Fruit fly (Drosophila melanogaster) whole organism, pupa: ENCODE results near the gene al.

Experiments used
- CG10348 ChIP-seq: fragments of 200-800 bp; sonication (Bioruptor generic); IDR thresholded peaks from 2 replicates; pipeline ENCODE4 v1.3.6; 2022; ENCODE audit warnings: missing biosample characterization, missing genetic modification characterization
- CG12605 ChIP-seq: fragments of 200-800 bp; sonication (Bioruptor generic); IDR thresholded peaks from 2 replicates; pipeline ENCODE4 v1.3.6; 2022; ENCODE audit warnings: missing biosample characterization, missing genetic modification characterization
- CG13204 ChIP-seq: fragments of 200-800 bp; sonication (Bioruptor generic); optimal IDR thresholded peaks from 2 replicates; lab custom pipeline; 2018; ENCODE audit warnings: missing biosample characterization, mild to moderate bottlenecking, missing genetic modification characterization, moderate library complexity
- CG14655 ChIP-seq: fragments of 200-800 bp; sonication (Bioruptor generic); optimal IDR thresholded peaks from 3 replicates; lab custom pipeline; 2017; ENCODE audit warnings: mild to moderate bottlenecking, missing biosample characterization, missing genetic modification reagents, missing genetic modification characterization
- CG15710 ChIP-seq: fragments of 200-800 bp; sonication (Bioruptor generic); optimal IDR thresholded peaks from 2 replicates; lab custom pipeline; 2018; ENCODE audit warnings: missing biosample characterization, mild to moderate bottlenecking, missing genetic modification characterization, moderate library complexity
- CG17806 ChIP-seq: fragments of 200-800 bp; sonication (Bioruptor generic); optimal IDR thresholded peaks from 2 replicates; lab custom pipeline; 2018; ENCODE audit warnings: missing biosample characterization, mild to moderate bottlenecking, missing genetic modification characterization, moderate library complexity
- CG32121 ChIP-seq: fragments of 200-800 bp; sonication (Bioruptor generic); IDR thresholded peaks from 2 replicates; pipeline ENCODE4 v1.3.6; 2022; ENCODE audit warnings: missing biosample characterization, missing genetic modification characterization
- CG34367 ChIP-seq: fragments of 200-800 bp; sonication (Bioruptor generic); optimal IDR thresholded peaks from 2 replicates; lab custom pipeline; 2018; ENCODE audit warnings: missing biosample characterization, mild to moderate bottlenecking, missing genetic modification characterization
- CG4496 ChIP-seq: fragments of 200-800 bp; sonication (Bioruptor generic); IDR thresholded peaks from 3 replicates; pipeline ENCODE4 v1.3.6; 2022; ENCODE audit warnings: missing biosample characterization, missing genetic modification characterization
- CG8159 ChIP-seq: fragments of 200-800 bp; sonication (Bioruptor generic); optimal IDR thresholded peaks from 3 replicates; lab custom pipeline; 2018; ENCODE audit warnings: missing biosample characterization, mild to moderate bottlenecking, missing genetic modification characterization, moderate library complexity
- CG8301 ChIP-seq: fragments of 200-800 bp; sonication (Bioruptor generic); optimal IDR thresholded peaks from 2 replicates; lab custom pipeline; 2018; ENCODE audit warnings: missing biosample characterization, mild to moderate bottlenecking, missing genetic modification characterization
- CG9948 ChIP-seq: fragments of 200-800 bp; sonication (Bioruptor generic); optimal IDR thresholded peaks from 2 replicates; lab custom pipeline; 2018; ENCODE audit warnings: missing biosample characterization, mild to moderate bottlenecking, missing genetic modification characterization, moderate library complexity
- D1 ChIP-seq: fragments of 200-800 bp; sonication (Bioruptor generic); optimal IDR thresholded peaks from 2 replicates; lab custom pipeline; 2018; ENCODE audit warnings: missing biosample characterization, mild to moderate bottlenecking, missing genetic modification characterization, moderate library complexity
- EcR ChIP-seq: fragments of 200-800 bp; sonication (Bioruptor generic); optimal IDR thresholded peaks from 3 replicates; lab custom pipeline; 2019; ENCODE audit warnings: missing biosample characterization, missing genetic modification characterization, mild to moderate bottlenecking, moderate library complexity, missing genetic modification reagents
- Ets98B ChIP-seq: fragments of 200-800 bp; sonication (Bioruptor generic); IDR thresholded peaks from 2 replicates; pipeline ENCODE4 v1.3.6; 2022; ENCODE audit warnings: missing biosample characterization, missing genetic modification characterization
- Pif1A ChIP-seq: fragments of 200-800 bp; sonication (Bioruptor generic); optimal IDR thresholded peaks from 3 replicates; lab custom pipeline; 2016; ENCODE audit warnings: missing biosample characterization, missing genetic modification characterization
- Pif1B ChIP-seq: fragments of 200-800 bp; sonication (Bioruptor generic); optimal IDR thresholded peaks from 3 replicates; lab custom pipeline; 2016; ENCODE audit warnings: missing biosample characterization, missing genetic modification characterization
- Snoo ChIP-seq: fragments of 200-800 bp; sonication (Bioruptor generic); optimal IDR thresholded peaks from 3 replicates; lab custom pipeline; 2017; ENCODE audit warnings: missing biosample characterization, mild to moderate bottlenecking, missing genetic modification characterization, inconsistent platforms
- fd96Ca ChIP-seq: fragments of 200-800 bp; sonication (Bioruptor generic); IDR thresholded peaks from 3 replicates; pipeline ENCODE4 v1.3.6; 2022; ENCODE audit warnings: missing biosample characterization, missing genetic modification characterization
- gl ChIP-seq: fragments of 200-800 bp; sonication (Bioruptor generic); optimal IDR thresholded peaks from 2 replicates; lab custom pipeline; 2018; ENCODE audit warnings: missing biosample characterization, mild to moderate bottlenecking, missing genetic modification characterization
- rn ChIP-seq: fragments of 200-800 bp; sonication (Bioruptor generic); IDR thresholded peaks from 2 replicates; pipeline ENCODE4 v1.3.6; 2022; ENCODE audit warnings: missing biosample characterization, missing genetic modification characterization

al gene

DNA sequence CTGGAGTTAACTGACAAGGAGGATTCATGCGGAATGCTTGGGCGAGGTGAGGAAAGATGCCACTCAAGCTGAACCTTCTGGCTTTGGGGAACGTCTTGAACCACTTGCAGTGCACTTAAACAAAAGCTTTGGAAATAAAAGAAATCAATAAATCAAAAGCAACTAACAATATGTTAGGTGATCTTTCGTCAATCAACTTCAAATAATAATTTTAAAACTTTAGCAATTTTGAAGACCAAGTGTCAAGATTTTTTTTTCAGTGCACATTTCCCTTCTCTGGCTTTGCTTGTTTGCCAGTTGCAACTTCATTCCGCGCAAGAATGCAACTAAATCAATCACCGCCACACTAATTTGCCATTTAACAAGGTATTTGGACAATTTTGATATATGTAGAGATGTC, 4.9 kb downstream of the al start:
- TF ChIP-seq rn (GFP tag; lab: Robert Waterston, UW) (no peak), CG32121 (GFP tag; lab: Robert Waterston, UW) (no peak), CG14655 (GFP tag; lab: Kevin White, UChicago) (peak; percentile 59), Ets98B (GFP tag; lab: Robert Waterston, UW) (peak; percentile 19; the same call in 1 of the 2 replicates), CG12605 (no peak), fd96Ca (GFP tag; lab: Robert Waterston, UW) (no peak), CG13204 (GFP tag; lab: Kevin White, UChicago) (no peak), CG4496 (no peak), CG10348 (GFP tag; lab: Robert Waterston, UW) (no peak), EcR (GFP tag; lab: Kevin White, UChicago) (no peak), CG8301 (tag; lab: Kevin White, UChicago) (peak; percentile 48), CG34367 (peak; percentile 38), CG15710 (peak; percentile 40), gl (tag; lab: Kevin White, UChicago) (no peak), CG9948 (peak; percentile 57), CG17806 (peak; percentile 61), D1 (tag; lab: Kevin White, UChicago) (no peak), Snoo (peak; percentile 28), Pif1A (GFP tag; lab: Kevin White, UChicago) (peak; percentile 59), Pif1B (GFP tag; lab: Kevin White, UChicago) (peak; percentile 38), CG8159 (peak; percentile 61)

DNA sequence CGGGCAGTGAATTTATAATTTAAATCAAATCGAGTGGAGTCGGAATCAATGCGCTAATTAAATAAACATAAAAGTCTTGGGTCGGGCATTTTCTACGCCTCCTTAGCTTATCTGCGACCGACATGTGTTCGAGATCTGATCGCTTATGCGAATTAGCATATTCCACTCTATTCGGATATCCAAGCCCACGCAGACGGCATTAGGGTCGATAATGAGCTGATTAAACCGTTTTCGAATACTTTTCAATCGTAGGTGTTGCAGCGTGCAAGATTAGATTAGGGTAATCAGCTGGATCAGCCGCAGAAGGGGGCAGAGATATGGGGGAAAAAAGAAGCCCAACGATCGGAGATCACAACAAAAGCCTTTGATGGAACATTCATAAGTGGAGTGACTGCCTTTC, 12.6 kb downstream of the al start:
- TF ChIP-seq CG10348 (GFP tag; lab: Robert Waterston, UW) (no peak), CG34367 (no peak), CG4496 (no peak), D1 (tag; lab: Kevin White, UChicago) (no peak), CG17806 (no peak)
- TF ChIP-seq, all 21 proteins: peak for 0

DNA sequence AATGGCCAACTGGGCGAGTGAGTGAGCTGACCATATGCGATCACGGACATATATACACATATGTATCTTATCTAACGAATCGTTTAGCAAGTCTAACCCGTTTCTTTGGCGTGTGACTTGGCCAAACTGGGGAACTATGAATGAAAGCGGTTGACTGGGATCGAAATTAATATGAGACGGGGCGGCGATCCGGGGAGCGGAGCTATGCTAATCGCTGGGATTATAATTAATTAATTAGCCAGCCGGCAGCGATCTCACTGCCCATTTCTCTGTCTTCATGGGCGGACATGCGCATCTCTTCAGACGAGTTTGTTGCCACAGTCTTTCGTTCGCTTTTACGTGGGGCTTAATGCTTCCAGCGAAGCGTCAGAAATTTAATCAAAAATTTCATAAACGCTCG, 14.6 kb downstream of the al start:
- TF ChIP-seq gl (tag; lab: Kevin White, UChicago) (no peak), CG4496 (no peak), D1 (tag; lab: Kevin White, UChicago) (no peak), CG17806 (no peak), CG9948 (no peak), CG14655 (GFP tag; lab: Kevin White, UChicago) (no peak), CG13204 (GFP tag; lab: Kevin White, UChicago) (no peak), CG8301 (tag; lab: Kevin White, UChicago) (no peak), CG34367 (no peak), fd96Ca (GFP tag; lab: Robert Waterston, UW) (no peak), EcR (GFP tag; lab: Kevin White, UChicago) (no peak), rn (GFP tag; lab: Robert Waterston, UW) (no peak), Pif1B (GFP tag; lab: Kevin White, UChicago) (no peak), CG32121 (GFP tag; lab: Robert Waterston, UW) (no peak)

DNA sequence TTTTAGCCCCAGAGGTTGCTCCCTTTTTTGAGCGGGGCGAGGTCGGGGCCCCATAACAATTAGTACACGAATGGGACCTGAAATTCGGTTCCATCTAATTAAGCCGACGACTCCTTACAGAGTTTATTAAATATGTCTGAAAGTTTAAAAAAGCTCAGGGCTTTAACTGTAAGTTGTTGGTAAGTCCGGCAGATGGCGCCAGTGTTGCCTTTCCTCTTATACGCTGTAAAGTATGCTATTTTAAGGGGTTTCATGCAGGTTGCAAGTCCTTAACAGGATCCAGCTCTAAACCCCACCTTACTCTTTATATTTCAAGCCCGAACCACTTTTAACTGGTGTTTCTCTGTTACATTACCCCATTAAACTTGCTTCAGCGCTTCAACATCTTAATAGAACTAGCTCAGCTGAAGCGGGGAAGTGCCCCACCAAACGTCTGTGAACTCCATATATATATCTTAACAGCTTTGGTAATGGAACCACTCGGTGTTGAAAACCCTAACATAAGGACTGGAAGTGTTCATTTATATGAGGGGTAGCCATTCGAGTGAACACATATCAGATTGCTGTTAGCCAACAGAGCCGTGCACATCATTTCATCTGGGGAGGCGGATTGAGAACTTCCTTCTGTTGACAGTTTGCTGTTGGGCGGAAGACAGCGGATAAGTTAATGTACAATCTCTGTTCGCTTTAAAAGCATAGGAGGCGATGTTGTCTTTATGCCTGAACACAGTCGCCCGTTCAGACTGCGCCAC, 17.6 kb downstream of the al start:
- TF ChIP-seq CG34367, result no peak
- TF ChIP-seq CG14655 (GFP tag; lab: Kevin White, UChicago), result no peak
- no peak for TF ChIP-seq Ets98B (GFP tag; lab: Robert Waterston, UW)
- no peak for TF ChIP-seq CG12605
- no peak for TF ChIP-seq CG8159
- TF ChIP-seq CG8301 (tag; lab: Kevin White, UChicago), result no peak

dm6 chr2L:402098-402497, 24.2 kb downstream of the al start, which contains the start of gene CG4213:
Gene CG4213 (minus strand): TSS chr2L:402198.
- TF ChIP-seq fd96Ca (GFP tag; lab: Robert Waterston, UW), result no peak
- TF ChIP-seq CG4496, result no peak
- no peak for TF ChIP-seq D1 (tag; lab: Kevin White, UChicago)
- no peak for TF ChIP-seq CG10348 (GFP tag; lab: Robert Waterston, UW)
- no peak for TF ChIP-seq Snoo
- no peak for TF ChIP-seq rn (GFP tag; lab: Robert Waterston, UW)
- no peak for TF ChIP-seq Ets98B (GFP tag; lab: Robert Waterston, UW)
- no peak for TF ChIP-seq Pif1B (GFP tag; lab: Kevin White, UChicago)
- TF ChIP-seq gl (tag; lab: Kevin White, UChicago), result no peak
- no peak for TF ChIP-seq Pif1A (GFP tag; lab: Kevin White, UChicago)
- TF ChIP-seq CG12605, result no peak
- TF ChIP-seq CG13204 (GFP tag; lab: Kevin White, UChicago), result no peak

dm6 chr2L:403627-404575, 26.0 kb downstream of the al start, which contains the start of gene Polr1B:
Gene Polr1B (plus strand): TSS chr2L:404285.
- TF ChIP-seq CG8159, result no peak
- TF ChIP-seq CG8301 (tag; lab: Kevin White, UChicago), result no peak
- TF ChIP-seq Snoo, result no peak
- no peak for TF ChIP-seq fd96Ca (GFP tag; lab: Robert Waterston, UW)
- TF ChIP-seq CG10348 (GFP tag; lab: Robert Waterston, UW), result no peak
- no peak for TF ChIP-seq CG12605
- TF ChIP-seq CG14655 (GFP tag; lab: Kevin White, UChicago), result no peak
- TF ChIP-seq CG15710, result no peak
